Worm (Caenorhabditis elegans) whole organism, mixed stage, embryonic: ENCODE measurements around the gene rabn-5.

ENCODE experiments used
- elt-3 ChIP-seq: fragments of 150-350 bp; optimal IDR thresholded peaks from 2 replicates; lab custom pipeline; 2014; ENCODE audit warnings: missing biosample characterization, missing genetic modification characterization
- nhr-237 ChIP-seq: fragments of 150-350 bp; optimal IDR thresholded peaks from 2 replicates; lab custom pipeline; 2014; ENCODE audit warnings: missing biosample characterization, missing genetic modification characterization
- pha-4 ChIP-seq: fragments of 150-350 bp; optimal IDR thresholded peaks from 2 replicates; lab custom pipeline; 2018; ENCODE audit warnings: missing biosample characterization, missing genetic modification reagents, missing genetic modification characterization
- unc-39 ChIP-seq: fragments of 150-350 bp; optimal IDR thresholded peaks from 2 replicates; lab custom pipeline; 2014; ENCODE audit warnings: missing biosample characterization, missing genetic modification characterization
- unc-62 ChIP-seq: fragments of 150-350 bp; optimal IDR thresholded peaks from 2 replicates; lab custom pipeline; 2014; ENCODE audit warnings: missing biosample characterization, missing genetic modification reagents, missing genetic modification characterization
- ztf-11 ChIP-seq: fragments of 150-350 bp; optimal IDR thresholded peaks from 2 replicates; lab custom pipeline; 2014; ENCODE audit warnings: missing biosample characterization, missing genetic modification characterization

DNA sequence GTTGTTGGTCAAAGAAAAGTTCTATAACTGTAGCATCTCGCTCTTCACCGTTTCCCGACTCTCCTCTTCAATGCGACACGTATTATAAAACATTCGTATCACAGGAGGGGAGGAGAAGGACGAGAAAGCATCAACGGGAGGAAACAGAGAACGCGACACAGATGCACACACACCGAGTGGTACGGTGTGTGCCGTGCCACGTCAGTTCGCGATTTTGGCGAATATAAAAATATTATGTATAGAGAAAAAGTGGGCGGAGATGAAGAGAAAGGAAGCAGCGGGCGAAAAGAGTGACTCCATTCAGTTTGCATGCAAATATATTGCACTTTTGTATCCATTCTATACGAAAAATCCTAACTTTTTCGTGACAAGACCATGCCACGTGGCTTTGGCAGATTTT is 50.4 kb downstream of the rabn-5 start:
- TF ChIP-seq unc-62: no peak
- no peak for TF ChIP-seq elt-3 (tag; lab: Kevin White, UChicago)
- TF ChIP-seq unc-39 (tag; lab: Kevin White, UChicago): no peak
- no peak for TF ChIP-seq pha-4 (tag; lab: Kevin White, UChicago)
- TF ChIP-seq nhr-237: no peak
- no peak for TF ChIP-seq ztf-11 (tag; lab: Kevin White, UChicago)
